Fruit fly (Drosophila melanogaster) whole organism, prepupa: Measurements from ENCODE around the gene Gr85a.
A peak's percentile ranks its signal among the peaks of the same experiment; 100 is the strongest.

Experiments used
- Blimp-1 ChIP-seq: fragments of 200-800 bp; sonication (Bioruptor generic); optimal IDR thresholded peaks from 3 replicates; lab custom pipeline; 2017; ENCODE audit warnings: missing biosample characterization, missing genetic modification characterization, mild to moderate bottlenecking, moderate library complexity, missing genetic modification reagents
- CG10631 ChIP-seq: fragments of 200-800 bp; sonication (Bioruptor generic); optimal IDR thresholded peaks from 2 replicates; lab custom pipeline; 2016; ENCODE audit warnings: missing biosample characterization, missing genetic modification characterization
- CG10669 ChIP-seq: fragments of 200-800 bp; sonication (Bioruptor generic); optimal IDR thresholded peaks from 3 replicates; lab custom pipeline; 2018; ENCODE audit warnings: missing biosample characterization, mild to moderate bottlenecking, missing genetic modification characterization, moderate library complexity
- CG11762 ChIP-seq: fragments of 200-800 bp; sonication (Bioruptor generic); optimal IDR thresholded peaks from 3 replicates; lab custom pipeline; 2016; ENCODE audit warnings: missing biosample characterization, missing genetic modification characterization; ENCODE audit not compliant: insufficient read depth
- CG11902 ChIP-seq: fragments of 200-800 bp; sonication (Bioruptor generic); optimal IDR thresholded peaks from 3 replicates; lab custom pipeline; 2016; ENCODE audit warnings: missing biosample characterization, missing genetic modification characterization
- CG3032 ChIP-seq: fragments of 200-800 bp; optimal IDR thresholded peaks from 2 replicates; lab custom pipeline; 2019; ENCODE audit warnings: missing biosample characterization, mild to moderate bottlenecking, missing genetic modification characterization, moderate library complexity
- CG31627 ChIP-seq: fragments of 200-800 bp; sonication (Bioruptor generic); optimal IDR thresholded peaks from 3 replicates; lab custom pipeline; 2016; ENCODE audit warnings: missing biosample characterization, missing genetic modification characterization
- CG32006 ChIP-seq: fragments of 200-800 bp; sonication (Bioruptor generic); optimal IDR thresholded peaks from 3 replicates; lab custom pipeline; 2017; ENCODE audit warnings: missing biosample characterization, mild to moderate bottlenecking, missing genetic modification characterization
- CG34406 ChIP-seq: fragments of 200-800 bp; sonication (Bioruptor generic); optimal IDR thresholded peaks from 3 replicates; lab custom pipeline; 2016; ENCODE audit warnings: missing biosample characterization, missing genetic modification characterization
- CG3919 ChIP-seq: fragments of 200-800 bp; sonication (Bioruptor generic); optimal IDR thresholded peaks from 3 replicates; lab custom pipeline; 2016; ENCODE audit warnings: missing biosample characterization, missing genetic modification characterization
- CG4318 ChIP-seq: fragments of 200-800 bp; sonication (Bioruptor generic); optimal IDR thresholded peaks from 3 replicates; lab custom pipeline; 2017; ENCODE audit warnings: missing biosample characterization, mild to moderate bottlenecking, missing genetic modification characterization
- CG6163 ChIP-seq: fragments of 200-800 bp; sonication (Bioruptor generic); IDR thresholded peaks from 3 replicates; pipeline ENCODE4 v1.3.6; 2022; ENCODE audit warnings: missing biosample characterization, missing genetic modification characterization
- CG6792 ChIP-seq: fragments of 200-800 bp; sonication (Bioruptor generic); optimal IDR thresholded peaks from 3 replicates; lab custom pipeline; 2016; ENCODE audit warnings: missing biosample characterization, missing genetic modification characterization
- CG6808 ChIP-seq: fragments of 200-800 bp; sonication (Bioruptor generic); optimal IDR thresholded peaks from 3 replicates; lab custom pipeline; 2017; ENCODE audit warnings: missing biosample characterization, missing genetic modification characterization, mild to moderate bottlenecking, moderate library complexity, missing genetic modification reagents
- CG6854 ChIP-seq: fragments of 200-800 bp; sonication (Bioruptor generic); optimal IDR thresholded peaks from 2 replicates; lab custom pipeline; 2017; ENCODE audit warnings: missing biosample characterization, mild to moderate bottlenecking, missing genetic modification characterization
- CG8119 ChIP-seq: fragments of 200-800 bp; sonication (Bioruptor generic); IDR thresholded peaks from 3 replicates; pipeline ENCODE4 v1.3.6; 2022; ENCODE audit warnings: missing biosample characterization, missing genetic modification characterization
- CG8319 ChIP-seq: fragments of 200-800 bp; sonication (Bioruptor generic); optimal IDR thresholded peaks from 3 replicates; lab custom pipeline; 2016; ENCODE audit warnings: missing biosample characterization, missing genetic modification characterization
- CG9139 ChIP-seq: fragments of 200-800 bp; sonication (Bioruptor generic); optimal IDR thresholded peaks from 3 replicates; lab custom pipeline; 2017; ENCODE audit warnings: missing biosample characterization, mild to moderate bottlenecking, missing genetic modification characterization
- Eip78C ChIP-seq: fragments of 200-800 bp; sonication (Bioruptor generic); peaks from one replicate; lab custom pipeline; 2016; ENCODE audit warnings: missing biosample characterization, missing genetic modification characterization
- Eip93F ChIP-seq: fragments of 200-800 bp; sonication (Bioruptor generic); optimal IDR thresholded peaks from 2 replicates; lab custom pipeline; 2016; ENCODE audit warnings: missing biosample characterization, mild to moderate bottlenecking, missing genetic modification characterization
- Ets96B ChIP-seq: fragments of 200-800 bp; optimal IDR thresholded peaks from 2 replicates; lab custom pipeline; 2019; ENCODE audit warnings: missing biosample characterization, mild to moderate bottlenecking, missing genetic modification characterization, moderate library complexity
- Lpt ChIP-seq: fragments of 200-800 bp; sonication (Bioruptor generic); optimal IDR thresholded peaks from 3 replicates; lab custom pipeline; 2016; ENCODE audit warnings: missing biosample characterization, missing genetic modification characterization
- Smox ChIP-seq: fragments of 200-800 bp; sonication (Bioruptor generic); optimal IDR thresholded peaks from 3 replicates; lab custom pipeline; 2016; ENCODE audit warnings: missing biosample characterization, missing genetic modification characterization
- Sox15 ChIP-seq: fragments of 200-800 bp; sonication (Bioruptor generic); optimal IDR thresholded peaks from 3 replicates; lab custom pipeline; 2016; ENCODE audit warnings: missing biosample characterization, missing genetic modification characterization
- cyc ChIP-seq: fragments of 200-800 bp; sonication (Bioruptor generic); optimal IDR thresholded peaks from 3 replicates; lab custom pipeline; 2016; ENCODE audit warnings: missing biosample characterization, missing genetic modification characterization
- dsx ChIP-seq: fragments of 200-800 bp; optimal IDR thresholded peaks from 3 replicates; lab custom pipeline; 2019; ENCODE audit warnings: missing biosample characterization, mild to moderate bottlenecking, missing genetic modification characterization, moderate library complexity; ENCODE audit not compliant: poor library complexity, severe bottlenecking
- eg ChIP-seq: fragments of 200-800 bp; sonication (Bioruptor generic); IDR thresholded peaks from 3 replicates; pipeline ENCODE4 v1.3.6; 2022; ENCODE audit warnings: missing biosample characterization, missing genetic modification characterization
- esn ChIP-seq: fragments of 200-800 bp; sonication (Bioruptor generic); optimal IDR thresholded peaks from 2 replicates; lab custom pipeline; 2016; ENCODE audit warnings: missing biosample characterization, mild to moderate bottlenecking, missing genetic modification characterization, moderate library complexity
- fkh ChIP-seq: fragments of 200-800 bp; sonication (Bioruptor generic); optimal IDR thresholded peaks from 3 replicates; lab custom pipeline; 2017; ENCODE audit warnings: missing biosample characterization, mild to moderate bottlenecking, missing genetic modification characterization, moderate library complexity
- lz ChIP-seq: fragments of 200-800 bp; sonication (Bioruptor generic); optimal IDR thresholded peaks from 3 replicates; lab custom pipeline; 2016; ENCODE audit warnings: missing biosample characterization, missing genetic modification characterization
- pdm3 ChIP-seq: fragments of 200-800 bp; sonication (Bioruptor generic); optimal IDR thresholded peaks from 3 replicates; lab custom pipeline; 2016; ENCODE audit warnings: missing biosample characterization, missing genetic modification characterization
- salr ChIP-seq, 2 experiments: fragments of 200-800 bp; sonication (Bioruptor generic); optimal IDR thresholded peaks; 3 replicates each; lab custom pipeline; 2016 to 2018; ENCODE audit warnings: missing biosample characterization in 2 of 2, missing genetic modification characterization in 2 of 2, mild to moderate bottlenecking in 1 of 2
- spab ChIP-seq: fragments of 200-800 bp; sonication (Bioruptor generic); optimal IDR thresholded peaks from 2 replicates; lab custom pipeline; 2017; ENCODE audit warnings: missing biosample characterization, mild to moderate bottlenecking, missing genetic modification characterization, missing genetic modification reagents
- svp ChIP-seq: fragments of 200-800 bp; sonication (Bioruptor generic); peaks from one replicate; lab custom pipeline; 2016; ENCODE audit warnings: missing biosample characterization, missing genetic modification characterization
- vri ChIP-seq: fragments of 200-800 bp; sonication (Bioruptor generic); optimal IDR thresholded peaks from 3 replicates; lab custom pipeline; 2016; ENCODE audit warnings: missing biosample characterization, mild to moderate bottlenecking, missing genetic modification characterization

Gene Gr85a

DNA sequence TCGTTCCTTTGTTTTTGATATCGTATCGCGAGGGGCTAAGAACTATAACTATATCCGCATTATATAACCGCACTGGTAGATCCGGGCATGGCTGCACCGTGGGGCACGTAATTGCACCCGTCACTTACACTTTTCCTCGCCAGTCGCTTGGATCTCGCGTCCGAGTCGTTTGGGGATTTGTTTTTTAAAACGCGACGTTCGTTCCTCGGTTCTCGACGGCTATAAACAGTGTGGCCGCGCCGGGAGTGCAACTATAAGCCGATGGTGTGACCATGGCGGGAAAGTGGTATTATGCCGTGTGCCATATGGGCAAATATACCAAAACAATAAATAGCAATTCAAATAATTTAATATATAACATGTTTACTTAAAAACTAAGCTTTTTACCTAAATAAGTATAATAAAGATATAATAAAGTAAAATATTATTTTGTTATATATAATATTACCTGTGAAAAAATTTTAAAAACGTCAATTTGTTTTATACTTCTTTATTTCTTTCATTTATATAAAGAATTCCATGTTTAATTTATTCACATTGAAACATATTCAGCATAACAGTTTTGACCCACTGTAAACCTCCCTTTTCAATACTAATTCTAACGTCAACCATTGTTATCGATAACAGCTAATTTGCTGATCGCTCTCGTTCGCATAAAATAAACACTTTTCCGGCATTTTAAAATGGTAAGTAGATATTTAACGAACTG is 46.2 kb upstream of the Gr85a start, which contains the start of the genes Mical and CG3909 (continued):
- TF ChIP-seq Ets96B (peak; percentile 82), cyc (GFP tag; lab: Kevin White, UChicago) (peak; percentile 74), CG6854 (GFP tag; lab: Kevin White, UChicago) (no peak), Lpt (GFP tag; lab: Kevin White, UChicago) (peak; percentile 57), CG6808 (GFP tag; lab: Kevin White, UChicago) (peak; percentile 24), salr (GFP tag; optimal IDR thresholded peaks at IDR 0.05; lab: Kevin White, UChicago) (peak in 1 of 2 experiments; percentile 82), lz (peak; percentile 66), CG10631 (peak; percentile 88), CG6163 (GFP tag; lab: Robert Waterston, UW) (peak; percentile 85), CG3032 (peak; percentile 86), Sox15 (GFP tag; lab: Kevin White, UChicago) (peak; percentile 60), Blimp-1 (peak; percentile 39), vri (GFP tag; lab: Kevin White, UChicago) (peak; percentile 69), esn (peak; percentile 81), CG9139 (peak; percentile 21), CG3919 (GFP tag; lab: Kevin White, UChicago) (peak; percentile 76), Smox (GFP tag; lab: Kevin White, UChicago) (peak; percentile 68), Eip93F (GFP tag; lab: Kevin White, UChicago) (peak; percentile 45), pdm3 (GFP tag; lab: Kevin White, UChicago) (peak; percentile 65), fkh (GFP tag; lab: Kevin White, UChicago) (peak; percentile 30), CG8319 (GFP tag; lab: Kevin White, UChicago) (peak; percentile 18), CG11902 (GFP tag; lab: Kevin White, UChicago) (peak; percentile 38), CG32006 (peak; percentile 74), dsx (GFP tag; lab: Kevin White, UChicago) (peak; percentile 77), CG4318 (GFP tag; lab: Kevin White, UChicago) (no peak), Eip78C (GFP tag; lab: Kevin White, UChicago) (peak; percentile 82), CG8119 (GFP tag; lab: Robert Waterston, UW) (peak; percentile 85), CG34406 (GFP tag; lab: Kevin White, UChicago) (peak; percentile 83), CG11762 (GFP tag; lab: Kevin White, UChicago) (peak; percentile 71), CG31627 (GFP tag; lab: Kevin White, UChicago) (peak; percentile 73), CG10669 (GFP tag; lab: Kevin White, UChicago) (peak; percentile 46), spab (GFP tag; lab: Kevin White, UChicago) (peak; percentile 25)

DNA sequence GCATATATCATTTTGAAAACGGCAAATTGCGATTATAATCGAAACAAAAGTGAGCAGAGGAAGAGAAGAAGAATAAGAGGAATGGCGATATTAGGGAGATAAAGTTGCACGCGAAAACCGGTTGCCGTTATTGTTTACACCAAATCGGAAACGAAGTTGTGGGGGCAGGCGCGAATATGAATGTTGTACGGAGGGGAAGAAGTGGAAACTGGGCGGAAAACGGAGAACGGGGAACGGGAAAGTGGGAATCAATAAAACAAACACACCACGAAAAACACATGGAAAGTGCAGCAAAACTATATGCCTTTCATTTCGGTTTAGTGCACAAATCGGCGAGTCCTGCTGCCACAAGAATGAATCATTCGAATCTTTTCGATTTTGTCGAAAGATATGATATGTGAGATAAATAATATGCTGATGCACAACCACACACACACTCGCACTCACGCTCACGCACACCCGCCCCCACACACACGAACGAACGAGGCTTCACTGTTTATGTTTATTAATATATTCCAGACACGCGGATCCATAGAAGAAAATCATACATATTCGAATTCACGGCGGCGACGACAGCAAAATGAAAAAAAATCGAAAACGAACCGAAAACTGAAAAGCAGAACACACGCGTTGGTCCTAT is 45.6 kb upstream of the Gr85a start:
- TF ChIP-seq CG6163 (GFP tag; lab: Robert Waterston, UW) (peak; percentile 11; the same call in 1 of the 3 replicates), CG3032 (no peak), svp (GFP tag; lab: Kevin White, UChicago) (no peak), esn (peak; percentile 9), CG8319 (GFP tag; lab: Kevin White, UChicago) (no peak), fkh (GFP tag; lab: Kevin White, UChicago) (peak; percentile 22), CG31627 (GFP tag; lab: Kevin White, UChicago) (no peak), eg (GFP tag; lab: Robert Waterston, UW) (no peak)
- TF ChIP-seq, all 60 proteins: peak for 3

DNA sequence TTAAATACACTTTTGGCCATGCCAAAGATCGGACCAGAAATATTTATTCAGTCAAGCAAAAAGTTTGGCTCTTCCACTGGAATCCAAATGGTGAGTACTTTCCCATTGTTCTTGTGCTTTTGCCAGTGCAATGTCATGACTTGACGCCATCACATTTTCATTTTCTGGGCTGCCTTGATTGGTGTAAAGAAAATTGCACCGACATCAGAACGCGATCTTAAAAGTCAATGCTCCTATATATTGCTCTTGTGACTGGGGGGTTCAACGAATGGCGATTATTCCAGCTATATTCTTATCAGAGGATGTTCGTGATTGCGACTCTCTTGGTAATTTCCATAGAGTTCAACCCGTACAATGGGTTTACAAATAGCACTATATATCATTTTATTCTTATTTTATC is 43.9 kb upstream of the Gr85a start:
- TF ChIP-seq Eip93F (GFP tag; lab: Kevin White, UChicago) (peak; percentile 60), CG3032 (no peak), CG6792 (GFP tag; lab: Kevin White, UChicago) (no peak), CG31627 (GFP tag; lab: Kevin White, UChicago) (no peak), vri (GFP tag; lab: Kevin White, UChicago) (peak; percentile 59), CG11762 (GFP tag; lab: Kevin White, UChicago) (no peak), svp (GFP tag; lab: Kevin White, UChicago) (peak; percentile 97)
- TF ChIP-seq, all 60 proteins: peak for 3
